Worm (Caenorhabditis elegans) whole organism, L4 larva: ENCODE data around the gene T12A7.2.

ENCODE experiments used
- ceh-82 ChIP-seq: sonication (generic microtip); optimal IDR thresholded peaks from 2 replicates; lab custom pipeline; 2017; ENCODE audit warnings: missing biosample characterization, missing genetic modification characterization
- ces-1 ChIP-seq: fragments of 150-350 bp; sonication (generic microtip); optimal IDR thresholded peaks from 4 replicates; lab custom pipeline; 2014; ENCODE audit warnings: missing biosample characterization, missing genetic modification reagents, missing genetic modification characterization
- fkh-10 ChIP-seq: fragments of 150-350 bp; optimal IDR thresholded peaks from 2 replicates; lab custom pipeline; 2014; ENCODE audit warnings: missing biosample characterization, missing genetic modification reagents, missing genetic modification characterization
- mep-1 ChIP-seq: fragments of 150-350 bp; sonication (generic microtip); optimal IDR thresholded peaks from 3 replicates; lab custom pipeline; 2014; ENCODE audit warnings: missing biosample characterization, missing genetic modification characterization
- nhr-11 ChIP-seq: fragments of 150-350 bp; optimal IDR thresholded peaks from 2 replicates; lab custom pipeline; 2014; ENCODE audit warnings: missing biosample characterization, missing genetic modification characterization
- spr-1 ChIP-seq: sonication (generic microtip); optimal IDR thresholded peaks from 2 replicates; lab custom pipeline; 2016; ENCODE audit warnings: mild to moderate bottlenecking, missing genetic modification characterization, missing compliant biosample characterization
- tra-1 ChIP-seq: fragments of 200-800 bp; sonication (Bioruptor generic); IDR thresholded peaks from 2 replicates; pipeline ENCODE4 v1.3.6; 2022; ENCODE audit warnings: missing genetic modification reagents, missing genetic modification characterization, missing compliant biosample characterization
- zag-1 ChIP-seq: fragments of 150-350 bp; optimal IDR thresholded peaks from 2 replicates; lab custom pipeline; 2014; ENCODE audit warnings: missing biosample characterization, missing genetic modification characterization

- peak; percentile 87 for TF ChIP-seq mep-1 (tag; lab: Kevin White, UChicago)
- TF ChIP-seq fkh-10, result peak; percentile 90
- no peak for TF ChIP-seq ceh-82 (tag; lab: Kevin White, UChicago)
- peak; percentile 83 for TF ChIP-seq nhr-11 (tag; lab: Kevin White, UChicago)
- TF ChIP-seq ces-1 (GFP tag; lab: Kevin White, UChicago), result no peak
- no peak for TF ChIP-seq spr-1 (tag; lab: Kevin White, UChicago)
- TF ChIP-seq zag-1 (tag; lab: Kevin White, UChicago), result peak; percentile 58
- 0 out of 2 replicates have a peak, but pooled peaks have one; percentile 4 for TF ChIP-seq tra-1 (GFP tag; lab: Robert Waterston, UW)
These were observed 48.8 kb upstream of the T12A7.2 start for ce11 chrIV:11809708-11810114.
